Fruit fly (Drosophila melanogaster) whole organism, embryonic: ENCODE data around the gene Gr89a.

Experiments
- Atf-2 ChIP-seq: fragments of 200-800 bp; sonication (Bioruptor generic); optimal IDR thresholded peaks from 2 replicates; lab custom pipeline; 2016; ENCODE audit warnings: missing biosample characterization, missing genetic modification characterization
- CG12391 ChIP-seq: fragments of 200-800 bp; sonication (Bioruptor generic); optimal IDR thresholded peaks from 3 replicates; lab custom pipeline; 2018; ENCODE audit warnings: missing biosample characterization, mild to moderate bottlenecking, missing genetic modification characterization, moderate library complexity
- CG13775 ChIP-seq: fragments of 200-800 bp; sonication (Bioruptor generic); optimal IDR thresholded peaks from 3 replicates; lab custom pipeline; 2017; ENCODE audit warnings: missing biosample characterization, mild to moderate bottlenecking, missing genetic modification characterization
- CG1529 ChIP-seq: fragments of 200-800 bp; sonication (Bioruptor generic); optimal IDR thresholded peaks from 3 replicates; lab custom pipeline; 2018; ENCODE audit warnings: missing biosample characterization, missing genetic modification characterization
- CG15479 ChIP-seq: fragments of 200-800 bp; sonication (Bioruptor generic); optimal IDR thresholded peaks from 3 replicates; lab custom pipeline; 2019; ENCODE audit warnings: missing biosample characterization, mild to moderate bottlenecking, missing genetic modification characterization, moderate library complexity
- CG2116 ChIP-seq: fragments of 200-800 bp; sonication (Bioruptor generic); optimal IDR thresholded peaks from 3 replicates; lab custom pipeline; 2018; ENCODE audit warnings: missing biosample characterization, mild to moderate bottlenecking, missing genetic modification characterization
- CG2202 ChIP-seq: fragments of 200-800 bp; sonication (Bioruptor generic); optimal IDR thresholded peaks from 2 replicates; lab custom pipeline; 2018; ENCODE audit warnings: missing biosample characterization, mild to moderate bottlenecking, missing genetic modification characterization
- CG2889 ChIP-seq: fragments of 200-800 bp; sonication (Bioruptor generic); IDR thresholded peaks from 3 replicates; pipeline ENCODE4 v1.3.6; 2022; ENCODE audit warnings: missing biosample characterization, missing genetic modification characterization
- CG30403 ChIP-seq: fragments of 200-800 bp; sonication (Bioruptor generic); optimal IDR thresholded peaks from 3 replicates; lab custom pipeline; 2016; ENCODE audit warnings: missing biosample characterization, missing genetic modification characterization
- CG34224 ChIP-seq: fragments of 200-800 bp; sonication (Bioruptor generic); IDR thresholded peaks from 3 replicates; pipeline ENCODE4 v1.3.6; 2022; ENCODE audit warnings: missing biosample characterization, missing genetic modification characterization; ENCODE audit not compliant: partially characterized antibody
- CG34376 ChIP-seq: fragments of 200-800 bp; sonication (Bioruptor generic); optimal IDR thresholded peaks from 2 replicates; lab custom pipeline; 2018; ENCODE audit warnings: missing biosample characterization, mild to moderate bottlenecking, missing genetic modification characterization
- CG4360 ChIP-seq: fragments of 200-800 bp; sonication (Bioruptor generic); IDR thresholded peaks from 2 replicates; pipeline ENCODE4 v1.3.6; 2022; ENCODE audit warnings: missing biosample characterization, missing genetic modification characterization
- CG4820 ChIP-seq: fragments of 200-800 bp; sonication (Bioruptor generic); optimal IDR thresholded peaks from 3 replicates; lab custom pipeline; 2016; ENCODE audit warnings: missing biosample characterization, missing genetic modification characterization
- CG6689 ChIP-seq: fragments of 200-800 bp; sonication (Bioruptor generic); IDR thresholded peaks from 2 replicates; pipeline ENCODE4 v1.3.6; 2022; ENCODE audit warnings: missing biosample characterization, missing genetic modification characterization
- CG6765 ChIP-seq: fragments of 200-800 bp; sonication (Bioruptor generic); optimal IDR thresholded peaks from 3 replicates; lab custom pipeline; 2017; ENCODE audit warnings: missing biosample characterization, mild to moderate bottlenecking, missing genetic modification characterization
- CG7963 ChIP-seq: fragments of 200-800 bp; sonication (Bioruptor generic); IDR thresholded peaks from 3 replicates; pipeline ENCODE4 v1.3.6; 2022; ENCODE audit warnings: missing biosample characterization, missing genetic modification characterization; ENCODE audit not compliant: partially characterized antibody
- CG9215 ChIP-seq: fragments of 200-800 bp; sonication (Bioruptor generic); IDR thresholded peaks from 2 replicates; pipeline ENCODE4 v1.3.6; 2022; ENCODE audit warnings: missing biosample characterization, missing genetic modification characterization
- Dfd ChIP-seq, 2 experiments: fragments of >200 bp; optimal IDR thresholded peaks; 2 replicates each; lab custom pipeline; 2017; ENCODE audit warnings: missing biosample characterization in 2 of 2, missing genetic modification characterization in 2 of 2
- Fer1 ChIP-seq: fragments of 200-800 bp; sonication (Bioruptor generic); optimal IDR thresholded peaks from 2 replicates; lab custom pipeline; 2017; ENCODE audit warnings: missing biosample characterization, mild to moderate bottlenecking, missing genetic modification characterization
- Hr3 ChIP-seq: fragments of 200-800 bp; sonication (Bioruptor generic); optimal IDR thresholded peaks from 3 replicates; lab custom pipeline; 2016; ENCODE audit warnings: missing biosample characterization, missing genetic modification characterization
- Hsf ChIP-seq: fragments of 200-800 bp; sonication (Bioruptor generic); optimal IDR thresholded peaks from 3 replicates; lab custom pipeline; 2016; ENCODE audit warnings: missing biosample characterization, missing genetic modification characterization
- Jarid2 ChIP-seq: fragments of 200-800 bp; sonication (Bioruptor generic); optimal IDR thresholded peaks from 3 replicates; lab custom pipeline; 2017; ENCODE audit warnings: mild to moderate bottlenecking, missing biosample characterization, missing genetic modification reagents, missing genetic modification characterization
- Kr ChIP-seq: fragments of 200-800 bp; sonication (Bioruptor generic); optimal IDR thresholded peaks from 2 replicates; lab custom pipeline; 2017; ENCODE audit warnings: missing biosample characterization, mild to moderate bottlenecking, missing genetic modification characterization
- MBD-R2 ChIP-seq: fragments of 200-800 bp; sonication (Bioruptor generic); IDR thresholded peaks from 2 replicates; pipeline ENCODE4 v1.3.6; 2022; ENCODE audit warnings: missing biosample characterization, missing genetic modification characterization
- Med ChIP-seq: fragments of 200-800 bp; sonication (Bioruptor generic); peaks from one replicate; lab custom pipeline; 2016; ENCODE audit warnings: missing biosample characterization, missing genetic modification characterization, mild to moderate bottlenecking, inconsistent platforms, moderate library complexity
- Ravus ChIP-seq: fragments of 200-800 bp; sonication (Bioruptor generic); IDR thresholded peaks from 2 replicates; pipeline ENCODE4 v1.3.6; 2022; ENCODE audit warnings: missing biosample characterization, missing genetic modification characterization
- Side ChIP-seq: fragments of 200-800 bp; sonication (Bioruptor generic); optimal IDR thresholded peaks from 2 replicates; lab custom pipeline; 2016; ENCODE audit warnings: missing biosample characterization, missing genetic modification characterization
- Spps ChIP-seq: fragments of 200-800 bp; sonication (Bioruptor generic); optimal IDR thresholded peaks from 2 replicates; lab custom pipeline; 2018; ENCODE audit warnings: missing biosample characterization, mild to moderate bottlenecking, missing genetic modification characterization
- Sry-β ChIP-seq: fragments of 200-800 bp; sonication (Bioruptor generic); optimal IDR thresholded peaks from 2 replicates; lab custom pipeline; 2018; ENCODE audit warnings: missing biosample characterization, mild to moderate bottlenecking, missing genetic modification characterization, moderate library complexity
- bowl ChIP-seq: fragments of 200-800 bp; sonication (Bioruptor generic); IDR thresholded peaks from 2 replicates; pipeline ENCODE4 v1.3.6; 2022; ENCODE audit warnings: missing biosample characterization, missing genetic modification characterization
- bsh ChIP-seq, 2 experiments: fragments of 200-800 bp; sonication (Bioruptor generic); optimal IDR thresholded peaks; 2 replicates each; lab custom pipeline; 2017 to 2018; ENCODE audit warnings: mild to moderate bottlenecking in 2 of 2, missing biosample characterization in 2 of 2, missing genetic modification characterization in 2 of 2, moderate library complexity in 1 of 2
- cato ChIP-seq: fragments of 200-800 bp; sonication (Bioruptor generic); optimal IDR thresholded peaks from 2 replicates; lab custom pipeline; 2016; ENCODE audit warnings: missing biosample characterization, missing genetic modification characterization, borderline replicate concordance
- chm ChIP-seq: fragments of 200-800 bp; sonication (Bioruptor generic); IDR thresholded peaks from 2 replicates; pipeline ENCODE4 v1.3.6; 2022; ENCODE audit warnings: missing biosample characterization, missing genetic modification characterization
- dmrt99B ChIP-seq: fragments of 200-800 bp; sonication (Bioruptor generic); optimal IDR thresholded peaks from 2 replicates; lab custom pipeline; 2018; ENCODE audit warnings: missing biosample characterization, mild to moderate bottlenecking, missing genetic modification characterization, moderate library complexity
- en ChIP-seq: fragments of 200-800 bp; sonication (Bioruptor generic); optimal IDR thresholded peaks from 2 replicates; lab custom pipeline; 2016; ENCODE audit warnings: missing biosample characterization, missing genetic modification characterization
- fd102C ChIP-seq: fragments of 200-800 bp; sonication (Bioruptor generic); optimal IDR thresholded peaks from 2 replicates; lab custom pipeline; 2018; ENCODE audit warnings: missing biosample characterization, mild to moderate bottlenecking, missing genetic modification characterization, moderate library complexity
- fd96Cb ChIP-seq: fragments of 200-800 bp; sonication (Bioruptor generic); optimal IDR thresholded peaks from 2 replicates; lab custom pipeline; 2018; ENCODE audit warnings: missing biosample characterization, mild to moderate bottlenecking, missing genetic modification characterization, moderate library complexity
- gcm ChIP-seq: fragments of 200-800 bp; sonication (Bioruptor generic); optimal IDR thresholded peaks from 2 replicates; lab custom pipeline; 2019; ENCODE audit warnings: missing biosample characterization, mild to moderate bottlenecking, missing genetic modification characterization, moderate library complexity
- gcm2 ChIP-seq: fragments of 200-800 bp; sonication (Bioruptor generic); optimal IDR thresholded peaks from 2 replicates; lab custom pipeline; 2016; ENCODE audit warnings: missing biosample characterization, missing genetic modification characterization
- hb ChIP-seq: fragments of 200-800 bp; sonication (Bioruptor generic); IDR thresholded peaks from 3 replicates; pipeline ENCODE4 v1.3.6; 2022; ENCODE audit warnings: missing biosample characterization, missing genetic modification characterization; ENCODE audit not compliant: partially characterized antibody
- hbn ChIP-seq: fragments of 200-800 bp; sonication (Bioruptor generic); IDR thresholded peaks from 2 replicates; pipeline ENCODE4 v1.3.6; 2022; ENCODE audit warnings: missing biosample characterization, missing genetic modification characterization; ENCODE audit not compliant: partially characterized antibody
- hkb ChIP-seq, 2 experiments: fragments of 200-800 bp in 1 of 2; fragments of >200 bp in 1 of 2; sonication (Bioruptor generic) in 1 of 2; IDR thresholded peaks in 1 of 2; optimal IDR thresholded peaks in 1 of 2; 2 replicates each; pipeline versions ENCODE4 v1.3.6 to Lab custom; 2017 to 2022; ENCODE audit warnings: missing biosample characterization in 1 of 2, missing genetic modification characterization in 1 of 2
- luna ChIP-seq: fragments of 200-800 bp; sonication (Bioruptor generic); optimal IDR thresholded peaks from 2 replicates; lab custom pipeline; 2016; ENCODE audit warnings: missing biosample characterization, missing genetic modification characterization
- oc ChIP-seq: fragments of 200-800 bp; sonication (Bioruptor generic); optimal IDR thresholded peaks from 2 replicates; lab custom pipeline; 2018; ENCODE audit warnings: missing biosample characterization, mild to moderate bottlenecking, missing genetic modification characterization, moderate library complexity
- peb ChIP-seq: fragments of 200-800 bp; sonication (Bioruptor generic); IDR thresholded peaks from 2 replicates; pipeline ENCODE4 v1.3.6; 2022; ENCODE audit warnings: missing biosample characterization, missing genetic modification characterization
- row ChIP-seq: fragments of 200-800 bp; sonication (Bioruptor generic); IDR thresholded peaks from 3 replicates; pipeline ENCODE4 v1.3.6; 2022; ENCODE audit warnings: missing biosample characterization, missing genetic modification characterization
- sc ChIP-seq, 3 experiments: fragments of >200 bp in 2 of 3; fragments of 200-800 bp in 1 of 3; sonication (Bioruptor generic) in 1 of 3; optimal IDR thresholded peaks; 2 replicates in 2 of 3; 3 replicates in 1 of 3; lab custom pipeline; 2017; ENCODE audit warnings: mild to moderate bottlenecking in 1 of 3, missing biosample characterization in 1 of 3, missing genetic modification characterization in 1 of 3, missing genetic modification reagents in 1 of 3
- shn ChIP-seq: fragments of 200-800 bp; sonication (Bioruptor generic); optimal IDR thresholded peaks from 3 replicates; lab custom pipeline; 2016; ENCODE audit warnings: missing biosample characterization, missing genetic modification characterization
- usp ChIP-seq: fragments of >200 bp; optimal IDR thresholded peaks from 2 replicates; lab custom pipeline; 2017; ENCODE audit warnings: missing biosample characterization, missing genetic modification characterization

The Gr89a gene

dm6 chr3R:16452954-16453587, 45.7 kb downstream of the Gr89a start (continued):
- TF ChIP-seq CG6689 (GFP tag; lab: Robert Waterston, UW) (no peak), Med (GFP tag; lab: Kevin White, UChicago) (peak; percentile 83), CG2889 (GFP tag; lab: Robert Waterston, UW) (no peak), CG1529 (GFP tag; lab: Kevin White, UChicago) (no peak), shn (GFP tag; lab: Kevin White, UChicago) (no peak), Ravus (GFP tag; lab: Robert Waterston, UW) (no peak), Sry-β (GFP tag; lab: Kevin White, UChicago) (no peak), dmrt99B (tag; lab: Kevin White, UChicago) (no peak), Side (no peak), sc (optimal IDR thresholded peaks at IDR 0.05; lab: Kevin White, UChicago) (no peak), sc (GFP tag; optimal IDR thresholded peaks at IDR 0.05; lab: Kevin White, UChicago) (no peak), oc (no peak), Jarid2 (no peak), peb (GFP tag; lab: Robert Waterston, UW) (no peak), Atf-2 (GFP tag; lab: Kevin White, UChicago) (no peak), Spps (no peak), gcm2 (no peak), en (no peak), hbn (peak; percentile 23; the same call in 1 of the 2 replicates), CG34224 (GFP tag; lab: Robert Waterston, UW) (peak; percentile 19; the same call in 2 of the 3 replicates), hkb (optimal IDR thresholded peaks at IDR 0.05; lab: Kevin White, UChicago) (no peak), hkb (GFP tag; IDR thresholded peaks at IDR 0.05; lab: Robert Waterston, UW) (no peak), cato (GFP tag; lab: Kevin White, UChicago) (no peak), CG9215 (no peak), fd96Cb (tag; lab: Kevin White, UChicago) (no peak), gcm (GFP tag; lab: Kevin White, UChicago) (no peak), Hr3 (GFP tag; lab: Kevin White, UChicago) (no peak), chm (GFP tag; lab: Robert Waterston, UW) (no peak), bsh (GFP tag; optimal IDR thresholded peaks at IDR 0.05; lab: Kevin White, UChicago) (no peak), bowl (GFP tag; lab: Robert Waterston, UW) (no peak), CG2202 (tag; lab: Kevin White, UChicago) (no peak), CG4820 (GFP tag; lab: Kevin White, UChicago) (no peak), row (GFP tag; lab: Robert Waterston, UW) (peak; percentile 14; the same call in 1 of the 3 replicates), MBD-R2 (no peak), CG12391 (tag; lab: Kevin White, UChicago) (no peak), CG15479 (GFP tag; lab: Kevin White, UChicago) (no peak), Kr (GFP tag; lab: Kevin White, UChicago) (no peak), Hsf (GFP tag; lab: Kevin White, UChicago) (no peak), fd102C (GFP tag; lab: Kevin White, UChicago) (no peak), CG7963 (no peak), CG4360 (GFP tag; lab: Robert Waterston, UW) (peak; percentile 79), CG2116 (GFP tag; lab: Kevin White, UChicago) (no peak), CG30403 (no peak), CG13775 (no peak), hb (GFP tag; lab: Robert Waterston, UW) (no peak), luna (GFP tag; lab: Kevin White, UChicago) (no peak), CG6765 (GFP tag; lab: Kevin White, UChicago) (no peak), usp (GFP tag; lab: Kevin White, UChicago) (no peak), CG34376 (GFP tag; lab: Kevin White, UChicago) (no peak), Fer1 (GFP tag; lab: Kevin White, UChicago) (no peak), Dfd (GFP tag; optimal IDR thresholded peaks at IDR 0.05; lab: Kevin White, UChicago) (no peak)
